Fruit fly (Drosophila melanogaster): Measurements from ENCODE around the gene Rbf2.

DNA sequence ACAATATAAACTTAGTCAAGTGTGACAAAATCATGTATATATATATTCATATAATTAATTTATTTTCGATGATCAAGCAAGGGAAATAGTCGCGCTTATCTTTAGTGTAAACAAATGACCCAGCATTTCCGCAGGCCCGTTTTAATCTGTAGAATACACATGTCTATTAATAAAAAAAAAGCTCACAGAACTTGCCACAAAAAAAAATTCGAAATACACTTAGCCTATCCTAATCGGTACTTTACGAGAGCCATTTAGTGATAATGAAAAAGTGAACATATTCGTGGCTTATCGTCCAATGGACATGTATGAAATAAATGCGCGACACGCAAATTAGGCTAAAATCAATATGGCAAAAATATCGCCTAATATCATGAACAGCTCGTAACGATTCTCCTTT, 9.9 kb downstream of the Rbf2 start:
- TF ChIP-seq psq (optimal IDR thresholded peaks at IDR 0.05) (no peak), Sin3A (optimal IDR thresholded peaks at IDR 0.05) (no peak), h (optimal IDR thresholded peaks at IDR 0.05) (no peak), Myc (optimal IDR thresholded peaks at IDR 0.05) (no peak)
